Worm (Caenorhabditis elegans): ENCODE results near the gene mrpl-36.

DNA sequence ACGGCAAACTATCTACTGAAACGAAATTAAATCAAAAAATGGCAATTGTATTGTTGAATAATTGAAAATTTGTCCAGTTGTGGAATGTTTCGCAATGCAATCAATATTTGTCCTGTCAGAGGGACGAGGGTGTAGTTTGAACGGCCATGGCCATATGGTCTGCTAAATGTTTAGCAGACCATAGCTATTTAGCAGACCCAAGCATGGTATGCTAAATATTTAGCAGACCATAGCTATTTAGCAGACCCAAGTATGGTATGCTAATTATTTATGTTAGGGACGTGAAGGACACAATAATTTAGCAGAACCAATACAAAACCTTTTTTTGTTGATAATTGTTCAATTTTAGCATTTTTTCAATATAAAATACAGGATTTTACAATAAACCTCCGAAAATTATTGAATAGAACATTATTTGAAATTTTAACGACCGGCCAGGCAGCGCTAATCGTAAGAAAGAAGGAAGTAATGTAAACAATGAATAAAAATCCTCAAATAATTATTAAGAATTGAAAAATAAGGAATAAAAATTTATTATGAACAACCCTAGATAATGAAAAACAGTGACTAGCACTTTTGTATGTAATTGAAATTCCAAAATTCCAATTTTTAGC, 42.8 kb downstream of the mrpl-36 start, which contains the start of gene riok-3:
- no peak for TF ChIP-seq nhr-10 (tag; optimal IDR thresholded peaks at IDR 0.05)
- no peak for TF ChIP-seq unc-39 (tag; optimal IDR thresholded peaks at IDR 0.05)
- TF ChIP-seq egl-27 (tag; optimal IDR thresholded peaks at IDR 0.05) = no peak
- no peak for TF ChIP-seq ama-1 (optimal IDR thresholded peaks at IDR 0.05)
- no peak for TF ChIP-seq ztf-11 (tag; optimal IDR thresholded peaks at IDR 0.05)
- no peak for TF ChIP-seq nhr-77 (tag; optimal IDR thresholded peaks at IDR 0.05)
- peak; percentile 37 for TF ChIP-seq lin-13 (GFP tag; optimal IDR thresholded peaks at IDR 0.05)

Data from whole organism, L2 larva.